Worm (Caenorhabditis elegans) whole organism, young adult: ENCODE results near the gene skat-1.

ENCODE experiments used
- C17E4.6 ChIP-seq: fragments of 200-800 bp; sonication (Bioruptor generic); IDR thresholded peaks from 2 replicates; pipeline ENCODE4 v1.3.6; 2022; ENCODE audit warnings: missing genetic modification reagents, missing genetic modification characterization, missing compliant biosample characterization
- D2030.7 ChIP-seq: fragments of 200-800 bp; sonication (Bioruptor generic); IDR thresholded peaks from 2 replicates; pipeline ENCODE4 v1.3.6; 2022; ENCODE audit warnings: missing genetic modification reagents, missing genetic modification characterization, missing compliant biosample characterization
- F10E7.11 ChIP-seq: sonication (generic microtip); optimal IDR thresholded peaks from 2 replicates; lab custom pipeline; 2017; ENCODE audit warnings: mild to moderate bottlenecking, missing genetic modification characterization, moderate library complexity, missing compliant biosample characterization
- F49E8.2 ChIP-seq: sonication (generic microtip); optimal IDR thresholded peaks from 3 replicates; lab custom pipeline; 2017; ENCODE audit warnings: missing genetic modification characterization, mild to moderate bottlenecking, missing compliant biosample characterization, antibody characterized with exemption, moderate library complexity; ENCODE audit not compliant: insufficient read depth
- F52B5.7 ChIP-seq: sonication (generic microtip); optimal IDR thresholded peaks from 2 replicates; lab custom pipeline; 2016; ENCODE audit warnings: mild to moderate bottlenecking, missing genetic modification characterization, missing compliant biosample characterization
- F55B11.4 ChIP-seq: sonication (generic microtip); optimal IDR thresholded peaks from 2 replicates; lab custom pipeline; 2016; ENCODE audit warnings: missing compliant biosample characterization, missing genetic modification characterization, borderline replicate concordance; ENCODE audit not compliant: insufficient read depth
- K11D2.4 ChIP-seq: fragments of 200-800 bp; sonication (Bioruptor generic); IDR thresholded peaks from 2 replicates; pipeline ENCODE4 v1.3.6; 2022; ENCODE audit warnings: missing genetic modification reagents, missing genetic modification characterization, missing compliant biosample characterization
- Y56A3A.18 ChIP-seq: fragments of 200-800 bp; sonication (Bioruptor generic); IDR thresholded peaks from 2 replicates; pipeline ENCODE4 v1.3.6; 2022; ENCODE audit warnings: missing genetic modification reagents, missing genetic modification characterization, missing compliant biosample characterization
- Y95B8A.8 ChIP-seq: fragments of 200-800 bp; sonication (Bioruptor generic); IDR thresholded peaks from 2 replicates; pipeline ENCODE4 v1.3.6; 2022; ENCODE audit warnings: missing genetic modification reagents, missing genetic modification characterization, missing compliant biosample characterization
- athp-1 ChIP-seq: sonication (generic microtip); optimal IDR thresholded peaks from 2 replicates; lab custom pipeline; 2017; ENCODE audit warnings: mild to moderate bottlenecking, missing genetic modification characterization, missing compliant biosample characterization
- ceh-100 ChIP-seq: fragments of 200-800 bp; sonication (Bioruptor generic); IDR thresholded peaks from 2 replicates; pipeline ENCODE4 v1.3.6; 2022; ENCODE audit warnings: missing genetic modification reagents, missing genetic modification characterization, missing compliant biosample characterization
- ceh-79 ChIP-seq: sonication (generic microtip); optimal IDR thresholded peaks from 2 replicates; lab custom pipeline; 2017; ENCODE audit warnings: mild to moderate bottlenecking, missing genetic modification characterization, missing compliant biosample characterization
- ceh-91 ChIP-seq: fragments of 200-800 bp; sonication (Bioruptor generic); IDR thresholded peaks from 2 replicates; pipeline ENCODE4 v1.3.6; 2022; ENCODE audit warnings: missing genetic modification reagents, missing genetic modification characterization, missing compliant biosample characterization
- chd-7 ChIP-seq: sonication (generic microtip); optimal IDR thresholded peaks from 2 replicates; lab custom pipeline; 2016; ENCODE audit warnings: mild to moderate bottlenecking, missing genetic modification characterization, moderate library complexity, missing compliant biosample characterization
- dpff-1 ChIP-seq: sonication (generic microtip); optimal IDR thresholded peaks from 2 replicates; lab custom pipeline; 2017; ENCODE audit warnings: mild to moderate bottlenecking, missing genetic modification characterization, missing compliant biosample characterization
- dpl-1 ChIP-seq: fragments of 150-350 bp; optimal IDR thresholded peaks from 2 replicates; lab custom pipeline; 2014; ENCODE audit warnings: missing biosample characterization, missing genetic modification reagents, missing genetic modification characterization
- egrh-3 ChIP-seq: fragments of 200-800 bp; sonication (Bioruptor generic); IDR thresholded peaks from 2 replicates; pipeline ENCODE4 v1.3.6; 2022; ENCODE audit warnings: missing genetic modification reagents, missing genetic modification characterization, missing compliant biosample characterization
- ekl-4 ChIP-seq: fragments of 200-800 bp; sonication (Bioruptor generic); IDR thresholded peaks from 2 replicates; pipeline ENCODE4 v1.3.6; 2022; ENCODE audit warnings: missing genetic modification reagents, missing genetic modification characterization, missing compliant biosample characterization
- ets-4 ChIP-seq: fragments of 200-800 bp; sonication (Bioruptor generic); optimal IDR thresholded peaks from 2 replicates; lab custom pipeline; 2018; ENCODE audit warnings: mild to moderate bottlenecking, missing genetic modification characterization, missing compliant biosample characterization
- gei-17 ChIP-seq: fragments of 200-800 bp; sonication (Bioruptor generic); optimal IDR thresholded peaks from 2 replicates; lab custom pipeline; 2018; ENCODE audit warnings: mild to moderate bottlenecking, missing genetic modification characterization, missing compliant biosample characterization
- hmg-1.2 ChIP-seq: fragments of 200-800 bp; sonication (Bioruptor generic); IDR thresholded peaks from 2 replicates; pipeline ENCODE4 v1.3.6; 2022; ENCODE audit warnings: missing genetic modification reagents, missing genetic modification characterization, missing compliant biosample characterization
- lin-26 ChIP-seq: fragments of 200-800 bp; sonication (Bioruptor generic); IDR thresholded peaks from 2 replicates; pipeline ENCODE4 v1.3.6; 2022; ENCODE audit warnings: missing genetic modification reagents, missing genetic modification characterization, missing compliant biosample characterization
- lin-54 ChIP-seq: fragments of 200-800 bp; sonication (Bioruptor generic); optimal IDR thresholded peaks from 2 replicates; lab custom pipeline; 2018; ENCODE audit warnings: mild to moderate bottlenecking, missing genetic modification characterization, missing compliant biosample characterization
- lir-1 ChIP-seq: fragments of 200-800 bp; sonication (Bioruptor generic); conservative IDR thresholded peaks from 2 replicates; pipeline ENCODE4 v1.3.6; 2022; ENCODE audit warnings: missing genetic modification reagents, missing genetic modification characterization, missing compliant biosample characterization
- lsy-27 ChIP-seq: sonication (generic microtip); optimal IDR thresholded peaks from 2 replicates; lab custom pipeline; 2017; ENCODE audit warnings: missing genetic modification characterization, mild to moderate bottlenecking, missing compliant biosample characterization, antibody characterized with exemption, missing genotype, borderline replicate concordance; ENCODE audit not compliant: insufficient read depth
- madf-10 ChIP-seq: sonication (generic microtip); optimal IDR thresholded peaks from 2 replicates; lab custom pipeline; 2016; ENCODE audit warnings: mild to moderate bottlenecking, missing genetic modification characterization, missing compliant biosample characterization
- madf-3 ChIP-seq: fragments of 200-800 bp; sonication (Bioruptor generic); IDR thresholded peaks from 2 replicates; pipeline ENCODE4 v1.3.6; 2022; ENCODE audit warnings: missing genetic modification reagents, missing genetic modification characterization, missing compliant biosample characterization
- mcd-1 ChIP-seq: fragments of 200-800 bp; sonication (Bioruptor generic); IDR thresholded peaks from 2 replicates; pipeline ENCODE4 v1.3.6; 2022; ENCODE audit warnings: missing genetic modification reagents, missing genetic modification characterization, missing compliant biosample characterization
- mes-4 ChIP-seq: sonication (generic microtip); optimal IDR thresholded peaks from 2 replicates; lab custom pipeline; 2016; ENCODE audit warnings: missing genotype, missing genetic modification characterization, missing compliant biosample characterization
- mxl-1 ChIP-seq: sonication (generic microtip); optimal IDR thresholded peaks from 2 replicates; lab custom pipeline; 2016; ENCODE audit warnings: missing genetic modification characterization, missing compliant biosample characterization
- nfya-1 ChIP-seq: sonication (generic microtip); optimal IDR thresholded peaks from 2 replicates; lab custom pipeline; 2017; ENCODE audit warnings: antibody characterized with exemption, missing compliant biosample characterization, missing genetic modification characterization, borderline replicate concordance; ENCODE audit not compliant: insufficient read depth
- nhr-80 ChIP-seq: sonication (generic microtip); optimal IDR thresholded peaks from 2 replicates; lab custom pipeline; 2016; ENCODE audit warnings: missing genetic modification characterization, missing compliant biosample characterization
- pha-4 ChIP-seq: fragments of 150-350 bp; sonication (generic microtip); optimal IDR thresholded peaks from 2 replicates; lab custom pipeline; 2014; ENCODE audit warnings: missing biosample characterization, missing genetic modification reagents, missing genetic modification characterization
- snpc-3.4 ChIP-seq: sonication (generic microtip); optimal IDR thresholded peaks from 2 replicates; lab custom pipeline; 2017; ENCODE audit warnings: missing genetic modification characterization, mild to moderate bottlenecking, missing compliant biosample characterization, antibody characterized with exemption, moderate library complexity, missing genotype, missing genetic modification reagents
- ztf-28 ChIP-seq: fragments of 200-800 bp; sonication (Bioruptor generic); IDR thresholded peaks from 2 replicates; pipeline ENCODE4 v1.3.6; 2022; ENCODE audit warnings: missing genetic modification reagents, missing genetic modification characterization, missing compliant biosample characterization
- ztf-3 ChIP-seq: fragments of 200-800 bp; sonication (Bioruptor generic); optimal IDR thresholded peaks from 2 replicates; lab custom pipeline; 2018; ENCODE audit warnings: mild to moderate bottlenecking, missing genetic modification characterization, missing compliant biosample characterization

The skat-1 gene

ce11 chrIII:9035037-9035436 lies 38.5 kb upstream of the skat-1 start:
- TF ChIP-seq dpff-1 (tag; lab: Kevin White, UChicago) (no peak), F10E7.11 (no peak), nhr-80 (tag; lab: Kevin White, UChicago) (peak; percentile 64), ceh-100 (no peak)
- TF ChIP-seq, all 124 proteins: peak for 1

ce11 chrIII:9034133-9034532 lies 37.5 kb upstream of the skat-1 start:
- no peak for TF ChIP-seq hmg-1.2
- TF ChIP-seq lin-54 (GFP tag; lab: Kevin White, UChicago): no peak
- peak; percentile 28 for TF ChIP-seq nhr-80 (tag; lab: Kevin White, UChicago)

ce11 chrIII:9030818-9031217 lies 34.2 kb upstream of the skat-1 start:
- TF ChIP-seq nhr-80 (tag; lab: Kevin White, UChicago) (peak; percentile 13), lir-1 (GFP tag; lab: Robert Waterston, UW) (no peak)

- TF ChIP-seq D2030.7 (GFP tag; lab: Robert Waterston, UW) (no peak), nfya-1 (tag; lab: Kevin White, UChicago) (no peak), ets-4 (GFP tag; lab: Kevin White, UChicago) (no peak), F55B11.4 (tag; lab: Kevin White, UChicago) (no peak), K11D2.4 (no peak), mxl-1 (no peak), C17E4.6 (no peak), Y56A3A.18 (GFP tag; lab: Robert Waterston, UW) (no peak), dpl-1 (GFP tag; lab: Kevin White, UChicago) (no peak), F49E8.2 (tag; lab: Kevin White, UChicago) (no peak), egrh-3 (GFP tag; lab: Robert Waterston, UW) (no peak), lsy-27 (tag; lab: Kevin White, UChicago) (no peak), madf-10 (tag; lab: Kevin White, UChicago) (no peak), pha-4 (no peak), lin-26 (GFP tag; lab: Robert Waterston, UW) (no peak), ztf-28 (GFP tag; lab: Robert Waterston, UW) (no peak), ekl-4 (GFP tag; lab: Robert Waterston, UW) (no peak), gei-17 (GFP tag; lab: Kevin White, UChicago) (no peak), snpc-3.4 (tag; lab: Kevin White, UChicago) (no peak), ceh-79 (tag; lab: Kevin White, UChicago) (no peak)
Observed at ce11 chrIII:9026951-9027350, 30.4 kb upstream of the skat-1 start, which contains the start of gene F59B2.13. F59B2.13 (minus strand) TSS chrIII:9027051.

ce11 chrIII:9023601-9024000 lies 27.0 kb upstream of the skat-1 start:
- TF ChIP-seq lir-1 (GFP tag; lab: Robert Waterston, UW): no peak
- no peak for TF ChIP-seq mcd-1 (GFP tag; lab: Robert Waterston, UW)
- no peak for TF ChIP-seq chd-7
- no peak for TF ChIP-seq Y95B8A.8 (GFP tag; lab: Robert Waterston, UW)
- TF ChIP-seq F52B5.7 (tag; lab: Kevin White, UChicago): no peak
- TF ChIP-seq ceh-91 (GFP tag; lab: Robert Waterston, UW): no peak
- TF ChIP-seq athp-1 (tag; lab: Kevin White, UChicago): no peak
- no peak for TF ChIP-seq ztf-3 (GFP tag; lab: Kevin White, UChicago)
- no peak for TF ChIP-seq mes-4 (tag; lab: Kevin White, UChicago)
- TF ChIP-seq dpff-1 (tag; lab: Kevin White, UChicago): no peak
- TF ChIP-seq Y56A3A.18 (GFP tag; lab: Robert Waterston, UW): no peak
- no peak for TF ChIP-seq lin-26 (GFP tag; lab: Robert Waterston, UW)
- TF ChIP-seq hmg-1.2: no peak
- no peak for TF ChIP-seq madf-3 (GFP tag; lab: Robert Waterston, UW)
